Fruit fly (Drosophila melanogaster) whole organism, embryonic: ENCODE measurements around the gene CG16758.

Experiments
- Abd-B ChIP-seq: fragments of 200-800 bp; sonication (Bioruptor generic); optimal IDR thresholded peaks from 2 replicates; lab custom pipeline; 2018; ENCODE audit warnings: missing biosample characterization, mild to moderate bottlenecking, missing genetic modification characterization, moderate library complexity
- Awh ChIP-seq: fragments of 200-800 bp; sonication (Bioruptor generic); IDR thresholded peaks from 2 replicates; pipeline ENCODE4, ENCODE4 v1.3.6; 2022; ENCODE audit warnings: missing biosample characterization, missing genetic modification characterization
- Blimp-1 ChIP-seq: fragments of 200-800 bp; sonication (Bioruptor generic); optimal IDR thresholded peaks from 3 replicates; lab custom pipeline; 2018; ENCODE audit warnings: missing biosample characterization, missing genetic modification characterization, mild to moderate bottlenecking, moderate library complexity, missing genetic modification reagents
- CG10147 ChIP-seq: fragments of 200-800 bp; sonication (Bioruptor generic); optimal IDR thresholded peaks from 2 replicates; lab custom pipeline; 2019; ENCODE audit warnings: missing biosample characterization, mild to moderate bottlenecking, missing genetic modification characterization, moderate library complexity
- CG10267 ChIP-seq: fragments of 200-800 bp; sonication (Bioruptor generic); optimal IDR thresholded peaks from 2 replicates; lab custom pipeline; 2018; ENCODE audit warnings: missing biosample characterization, mild to moderate bottlenecking, missing genetic modification characterization, moderate library complexity
- CG10565 ChIP-seq: fragments of 200-800 bp; sonication (Bioruptor generic); optimal IDR thresholded peaks from 3 replicates; lab custom pipeline; 2016; ENCODE audit warnings: missing biosample characterization, mild to moderate bottlenecking, missing genetic modification characterization
- CG11504 ChIP-seq: fragments of 200-800 bp; sonication (Bioruptor generic); optimal IDR thresholded peaks from 3 replicates; lab custom pipeline; 2019; ENCODE audit warnings: missing biosample characterization, mild to moderate bottlenecking, missing genetic modification characterization, moderate library complexity
- CG14441 ChIP-seq: fragments of 200-800 bp; sonication (Bioruptor generic); IDR thresholded peaks from 2 replicates; pipeline ENCODE4 v1.3.6; 2022; ENCODE audit warnings: missing biosample characterization, missing genetic modification characterization
- CG17568 ChIP-seq: fragments of 200-800 bp; sonication (Bioruptor generic); optimal IDR thresholded peaks from 2 replicates; lab custom pipeline; 2018; ENCODE audit warnings: missing biosample characterization, mild to moderate bottlenecking, missing genetic modification characterization, moderate library complexity
- CG17612 ChIP-seq: fragments of 200-800 bp; sonication (Bioruptor generic); IDR thresholded peaks from 2 replicates; pipeline ENCODE4 v1.3.6; 2022; ENCODE audit warnings: missing biosample characterization, missing genetic modification characterization
- CG17912 ChIP-seq: fragments of 200-800 bp; sonication (Bioruptor generic); optimal IDR thresholded peaks from 2 replicates; lab custom pipeline; 2018; ENCODE audit warnings: missing biosample characterization, mild to moderate bottlenecking, missing genetic modification characterization
- CG31388 ChIP-seq: fragments of 200-800 bp; sonication (Bioruptor generic); optimal IDR thresholded peaks from 2 replicates; lab custom pipeline; 2016; ENCODE audit warnings: missing biosample characterization, missing genetic modification characterization
- CG3407 ChIP-seq: fragments of 200-800 bp; sonication (Bioruptor generic); optimal IDR thresholded peaks from 2 replicates; lab custom pipeline; 2018; ENCODE audit warnings: missing biosample characterization, mild to moderate bottlenecking, missing genetic modification characterization
- CG4282 ChIP-seq: fragments of 200-800 bp; sonication (Bioruptor generic); optimal IDR thresholded peaks from 2 replicates; lab custom pipeline; 2016; ENCODE audit warnings: missing biosample characterization, missing genetic modification characterization
- CG7745 ChIP-seq: fragments of 200-800 bp; sonication (Bioruptor generic); optimal IDR thresholded peaks from 2 replicates; lab custom pipeline; 2018; ENCODE audit warnings: missing biosample characterization, mild to moderate bottlenecking, missing genetic modification characterization, moderate library complexity
- CG8924 ChIP-seq: fragments of 200-800 bp; optimal IDR thresholded peaks from 3 replicates; lab custom pipeline; 2019; ENCODE audit warnings: missing biosample characterization, mild to moderate bottlenecking, missing genetic modification characterization, moderate library complexity
- CoRest ChIP-seq: fragments of 200-800 bp; sonication (Bioruptor generic); optimal IDR thresholded peaks from 3 replicates; lab custom pipeline; 2018; ENCODE audit warnings: missing biosample characterization, mild to moderate bottlenecking, missing genetic modification characterization, moderate library complexity
- Dfd ChIP-seq, 2 experiments: fragments of >200 bp; optimal IDR thresholded peaks; 2 replicates each; lab custom pipeline; 2017; ENCODE audit warnings: missing biosample characterization in 2 of 2, missing genetic modification characterization in 2 of 2
- Doc2 ChIP-seq: fragments of 200-800 bp; sonication (Bioruptor generic); IDR thresholded peaks from 2 replicates; pipeline ENCODE4 v1.3.6; 2022; ENCODE audit warnings: missing biosample characterization, missing genetic modification characterization
- E2f2 ChIP-seq: fragments of 200-800 bp; sonication (Bioruptor generic); IDR thresholded peaks from 2 replicates; pipeline ENCODE4 v1.3.6; 2022; ENCODE audit warnings: missing biosample characterization, missing genetic modification characterization
- Ets65A ChIP-seq: fragments of 200-800 bp; sonication (Bioruptor generic); peaks from one replicate; lab custom pipeline; 2016; ENCODE audit warnings: missing biosample characterization, missing genetic modification characterization
- Gug ChIP-seq: fragments of 200-800 bp; sonication (Bioruptor generic); IDR thresholded peaks from 4 replicates; pipeline ENCODE4 v1.3.6; 2022; ENCODE audit warnings: missing biosample characterization, missing genetic modification characterization
- Jarid2 ChIP-seq: fragments of 200-800 bp; sonication (Bioruptor generic); optimal IDR thresholded peaks from 3 replicates; lab custom pipeline; 2017; ENCODE audit warnings: mild to moderate bottlenecking, missing biosample characterization, missing genetic modification reagents, missing genetic modification characterization
- MTF-1 ChIP-seq: fragments of 200-800 bp; sonication (Bioruptor generic); optimal IDR thresholded peaks from 2 replicates; lab custom pipeline; 2018; ENCODE audit warnings: missing biosample characterization, mild to moderate bottlenecking, missing genetic modification characterization, borderline replicate concordance
- Med ChIP-seq: fragments of 200-800 bp; sonication (Bioruptor generic); peaks from one replicate; lab custom pipeline; 2016; ENCODE audit warnings: missing biosample characterization, missing genetic modification characterization, mild to moderate bottlenecking, inconsistent platforms, moderate library complexity
- Mrtf ChIP-seq: fragments of 200-800 bp; sonication (Bioruptor generic); IDR thresholded peaks from 3 replicates; pipeline ENCODE4 v1.3.6; 2022; ENCODE audit warnings: missing biosample characterization, missing genetic modification characterization
- NFAT ChIP-seq: fragments of 200-800 bp; sonication (Bioruptor generic); IDR thresholded peaks from 2 replicates; pipeline ENCODE4 v1.3.6; 2022; ENCODE audit warnings: missing biosample characterization, missing genetic modification characterization
- Nf-YA ChIP-seq: fragments of 200-800 bp; sonication (Bioruptor generic); IDR thresholded peaks from 2 replicates; pipeline ENCODE4 v1.3.6; 2022; ENCODE audit warnings: missing biosample characterization, missing genetic modification characterization
- Six4 ChIP-seq: fragments of 200-800 bp; sonication (Bioruptor generic); optimal IDR thresholded peaks from 2 replicates; lab custom pipeline; 2016; ENCODE audit warnings: missing biosample characterization, missing genetic modification characterization
- Trl ChIP-seq, 3 experiments: fragments of >200 bp in 2 of 3; fragments of 200-800 bp in 1 of 3; sonication (Bioruptor generic) in 1 of 3; optimal IDR thresholded peaks; 2 replicates in 1 of 3; 3 replicates in 2 of 3; lab custom pipeline; 2016 to 2017; ENCODE audit warnings: missing biosample characterization in 1 of 3, missing genetic modification characterization in 1 of 3
- crol ChIP-seq: fragments of 200-800 bp; sonication (Bioruptor generic); IDR thresholded peaks from 2 replicates; pipeline ENCODE4 v1.3.6; 2022; ENCODE audit warnings: missing biosample characterization, missing genetic modification characterization
- dm ChIP-seq: fragments of 200-800 bp; sonication (Bioruptor generic); optimal IDR thresholded peaks from 3 replicates; lab custom pipeline; 2016; ENCODE audit warnings: missing biosample characterization, missing genetic modification characterization
- exex ChIP-seq: fragments of 200-800 bp; sonication (Bioruptor generic); optimal IDR thresholded peaks from 4 replicates; lab custom pipeline; 2018; ENCODE audit warnings: missing biosample characterization, mild to moderate bottlenecking, missing genetic modification characterization, moderate library complexity
- fd102C ChIP-seq: fragments of 200-800 bp; sonication (Bioruptor generic); optimal IDR thresholded peaks from 2 replicates; lab custom pipeline; 2018; ENCODE audit warnings: missing biosample characterization, mild to moderate bottlenecking, missing genetic modification characterization, moderate library complexity
- gcm ChIP-seq: fragments of 200-800 bp; sonication (Bioruptor generic); optimal IDR thresholded peaks from 2 replicates; lab custom pipeline; 2019; ENCODE audit warnings: missing biosample characterization, mild to moderate bottlenecking, missing genetic modification characterization, moderate library complexity
- grau ChIP-seq: fragments of 200-800 bp; optimal IDR thresholded peaks from 3 replicates; lab custom pipeline; 2019; ENCODE audit warnings: missing biosample characterization, mild to moderate bottlenecking, missing genetic modification characterization, moderate library complexity
- gt ChIP-seq: fragments of 200-800 bp; sonication (Bioruptor generic); IDR thresholded peaks from 2 replicates; pipeline ENCODE4 v1.3.6; 2022; ENCODE audit warnings: missing biosample characterization, missing genetic modification characterization
- ham ChIP-seq: fragments of 200-800 bp; sonication (Bioruptor generic); IDR thresholded peaks from 2 replicates; pipeline ENCODE4 v1.3.6; 2022; ENCODE audit warnings: missing biosample characterization, missing genetic modification characterization
- hb ChIP-seq: fragments of 200-800 bp; sonication (Bioruptor generic); IDR thresholded peaks from 3 replicates; pipeline ENCODE4 v1.3.6; 2022; ENCODE audit warnings: missing biosample characterization, missing genetic modification characterization; ENCODE audit not compliant: partially characterized antibody
- mirr ChIP-seq: fragments of 200-800 bp; sonication (Bioruptor generic); optimal IDR thresholded peaks from 3 replicates; lab custom pipeline; 2018; ENCODE audit warnings: missing biosample characterization, mild to moderate bottlenecking, missing genetic modification characterization
- nerfin-1 ChIP-seq: fragments of 200-800 bp; sonication (Bioruptor generic); optimal IDR thresholded peaks from 3 replicates; lab custom pipeline; 2019; ENCODE audit warnings: missing biosample characterization, mild to moderate bottlenecking, missing genetic modification characterization, moderate library complexity
- nmo ChIP-seq: fragments of 200-800 bp; sonication (Bioruptor generic); optimal IDR thresholded peaks from 2 replicates; lab custom pipeline; 2018; ENCODE audit warnings: missing biosample characterization, mild to moderate bottlenecking, missing genetic modification characterization, moderate library complexity
- sd ChIP-seq: fragments of 200-800 bp; sonication (Bioruptor generic); optimal IDR thresholded peaks from 3 replicates; lab custom pipeline; 2018; ENCODE audit warnings: missing biosample characterization, mild to moderate bottlenecking, missing genetic modification characterization, moderate library complexity
- sens ChIP-seq: fragments of 200-800 bp; sonication (Bioruptor generic); peaks from one replicate; lab custom pipeline; 2016; ENCODE audit warnings: missing biosample characterization, missing genetic modification characterization
- stc ChIP-seq: fragments of 200-800 bp; sonication (Bioruptor generic); IDR thresholded peaks from 2 replicates; pipeline ENCODE4 v1.3.6; 2022; ENCODE audit warnings: missing biosample characterization, missing genetic modification characterization
- sug ChIP-seq: fragments of 200-800 bp; optimal IDR thresholded peaks from 2 replicates; lab custom pipeline; 2019; ENCODE audit warnings: missing biosample characterization, mild to moderate bottlenecking, missing genetic modification characterization, moderate library complexity
- tap ChIP-seq: fragments of 200-800 bp; optimal IDR thresholded peaks from 3 replicates; lab custom pipeline; 2019; ENCODE audit warnings: missing biosample characterization, mild to moderate bottlenecking, missing genetic modification characterization, moderate library complexity
- tup ChIP-seq: fragments of 200-800 bp; sonication (Bioruptor generic); optimal IDR thresholded peaks from 2 replicates; lab custom pipeline; 2016; ENCODE audit warnings: missing biosample characterization, mild to moderate bottlenecking, missing genetic modification characterization, moderate library complexity
- zf30C ChIP-seq: fragments of 200-800 bp; sonication (Bioruptor generic); optimal IDR thresholded peaks from 3 replicates; lab custom pipeline; 2018; ENCODE audit warnings: missing biosample characterization, mild to moderate bottlenecking, missing genetic modification characterization

CG16758 gene

DNA sequence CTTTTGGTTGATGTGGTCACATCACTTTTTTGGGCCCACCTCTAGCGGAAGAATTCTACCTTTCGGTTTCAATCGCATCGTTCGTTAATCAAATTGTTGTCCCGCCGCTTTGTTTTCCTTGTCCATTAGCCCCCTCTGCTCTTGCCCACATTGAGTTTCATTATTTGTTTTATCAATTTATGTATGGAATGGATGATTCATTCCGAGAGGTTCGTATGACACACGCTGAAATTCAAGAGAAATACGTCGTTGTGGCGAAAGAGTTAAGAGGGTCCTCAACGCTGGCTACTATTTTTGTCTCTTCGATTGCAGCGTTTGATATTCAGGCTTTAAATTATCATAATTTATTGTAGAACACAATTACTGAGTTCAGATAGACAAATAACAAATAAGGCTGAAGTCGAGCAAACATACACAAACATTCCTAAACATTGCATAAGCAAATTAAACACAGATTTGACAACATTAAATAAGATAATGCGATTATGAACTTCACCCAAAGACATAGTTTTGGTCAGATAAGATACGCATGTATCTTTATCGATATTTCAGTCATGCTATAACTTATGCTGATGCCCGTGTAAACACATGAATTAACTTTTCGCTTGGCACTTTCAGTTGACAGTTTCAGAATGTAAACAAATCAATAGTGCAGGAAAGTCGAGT is 9.8 kb downstream of the CG16758 start (continued):
- TF ChIP-seq fd102C (GFP tag; lab: Kevin White, UChicago) (peak; percentile 25), CG14441 (GFP tag; lab: Robert Waterston, UW) (no peak), Ets65A (GFP tag; lab: Kevin White, UChicago) (no peak), nmo (GFP tag; lab: Kevin White, UChicago) (no peak), nerfin-1 (no peak), E2f2 (GFP tag; lab: Robert Waterston, UW) (no peak), sug (peak; percentile 16), stc (no peak), Gug (GFP tag; lab: Robert Waterston, UW) (no peak), CG17912 (GFP tag; lab: Kevin White, UChicago) (no peak), CG10147 (GFP tag; lab: Kevin White, UChicago) (no peak), Awh (GFP tag; lab: Robert Waterston, UW) (no peak), Abd-B (GFP tag; lab: Kevin White, UChicago) (no peak), ham (GFP tag; lab: Robert Waterston, UW) (no peak), Trl (optimal IDR thresholded peaks at IDR 0.05; lab: Kevin White, UChicago) (no peak), Trl (GFP tag; optimal IDR thresholded peaks at IDR 0.05; lab: Kevin White, UChicago) (no peak), grau (tag; lab: Kevin White, UChicago) (no peak), tup (GFP tag; lab: Kevin White, UChicago) (no peak), CG7745 (tag; lab: Kevin White, UChicago) (no peak), Blimp-1 (peak; percentile 22), gcm (GFP tag; lab: Kevin White, UChicago) (no peak), CG31388 (no peak), CG10565 (GFP tag; lab: Kevin White, UChicago) (no peak), CG17612 (GFP tag; lab: Robert Waterston, UW) (no peak), Doc2 (no peak), exex (tag; lab: Kevin White, UChicago) (peak; percentile 50), CG3407 (GFP tag; lab: Kevin White, UChicago) (no peak), CG8924 (tag; lab: Kevin White, UChicago) (no peak), CG11504 (tag; lab: Kevin White, UChicago) (no peak), zf30C (GFP tag; lab: Kevin White, UChicago) (no peak), Six4 (GFP tag; lab: Kevin White, UChicago) (no peak), sens (peak; percentile 6), sd (tag; lab: Kevin White, UChicago) (peak; percentile 58), gt (GFP tag; lab: Robert Waterston, UW) (no peak), CG10267 (tag; lab: Kevin White, UChicago) (no peak), mirr (GFP tag; lab: Kevin White, UChicago) (peak; percentile 56), CG17568 (peak; percentile 21), MTF-1 (GFP tag; lab: Kevin White, UChicago) (no peak), Dfd (GFP tag; optimal IDR thresholded peaks at IDR 0.05; lab: Kevin White, UChicago) (no peak), hb (no peak), CG4282 (no peak), NFAT (GFP tag; lab: Robert Waterston, UW) (peak; percentile 35; the same call in 1 of the 2 replicates), Mrtf (GFP tag; lab: Robert Waterston, UW) (no peak), Nf-YA (GFP tag; lab: Robert Waterston, UW) (0 out of 2 replicates have a peak, but pooled peaks have one; percentile 13), CoRest (tag; lab: Kevin White, UChicago) (no peak), crol (GFP tag; lab: Robert Waterston, UW) (0 out of 2 replicates have a peak, but pooled peaks have one; percentile 27), dm (GFP tag; lab: Kevin White, UChicago) (no peak), tap (no peak), Jarid2 (no peak), Med (GFP tag; lab: Kevin White, UChicago) (peak; percentile 81)
